Fruit fly (Drosophila melanogaster) whole organism, pupa: ENCODE data around the gene Akr1B.
A peak's percentile ranks its signal among the peaks of the same experiment; 100 is the strongest.

Experiments
- CG10348 ChIP-seq: fragments of 200-800 bp; sonication (Bioruptor generic); IDR thresholded peaks from 2 replicates; pipeline ENCODE4 v1.3.6; 2022; ENCODE audit warnings: missing biosample characterization, missing genetic modification characterization
- CG12605 ChIP-seq: fragments of 200-800 bp; sonication (Bioruptor generic); IDR thresholded peaks from 2 replicates; pipeline ENCODE4 v1.3.6; 2022; ENCODE audit warnings: missing biosample characterization, missing genetic modification characterization
- CG13204 ChIP-seq: fragments of 200-800 bp; sonication (Bioruptor generic); optimal IDR thresholded peaks from 2 replicates; lab custom pipeline; 2018; ENCODE audit warnings: missing biosample characterization, mild to moderate bottlenecking, missing genetic modification characterization, moderate library complexity
- CG14655 ChIP-seq: fragments of 200-800 bp; sonication (Bioruptor generic); optimal IDR thresholded peaks from 3 replicates; lab custom pipeline; 2017; ENCODE audit warnings: mild to moderate bottlenecking, missing biosample characterization, missing genetic modification reagents, missing genetic modification characterization
- CG15710 ChIP-seq: fragments of 200-800 bp; sonication (Bioruptor generic); optimal IDR thresholded peaks from 2 replicates; lab custom pipeline; 2018; ENCODE audit warnings: missing biosample characterization, mild to moderate bottlenecking, missing genetic modification characterization, moderate library complexity
- CG17806 ChIP-seq: fragments of 200-800 bp; sonication (Bioruptor generic); optimal IDR thresholded peaks from 2 replicates; lab custom pipeline; 2018; ENCODE audit warnings: missing biosample characterization, mild to moderate bottlenecking, missing genetic modification characterization, moderate library complexity
- CG32121 ChIP-seq: fragments of 200-800 bp; sonication (Bioruptor generic); IDR thresholded peaks from 2 replicates; pipeline ENCODE4 v1.3.6; 2022; ENCODE audit warnings: missing biosample characterization, missing genetic modification characterization
- CG34367 ChIP-seq: fragments of 200-800 bp; sonication (Bioruptor generic); optimal IDR thresholded peaks from 2 replicates; lab custom pipeline; 2018; ENCODE audit warnings: missing biosample characterization, mild to moderate bottlenecking, missing genetic modification characterization
- CG4496 ChIP-seq: fragments of 200-800 bp; sonication (Bioruptor generic); IDR thresholded peaks from 3 replicates; pipeline ENCODE4 v1.3.6; 2022; ENCODE audit warnings: missing biosample characterization, missing genetic modification characterization
- CG8159 ChIP-seq: fragments of 200-800 bp; sonication (Bioruptor generic); optimal IDR thresholded peaks from 3 replicates; lab custom pipeline; 2018; ENCODE audit warnings: missing biosample characterization, mild to moderate bottlenecking, missing genetic modification characterization, moderate library complexity
- CG8301 ChIP-seq: fragments of 200-800 bp; sonication (Bioruptor generic); optimal IDR thresholded peaks from 2 replicates; lab custom pipeline; 2018; ENCODE audit warnings: missing biosample characterization, mild to moderate bottlenecking, missing genetic modification characterization
- CG9948 ChIP-seq: fragments of 200-800 bp; sonication (Bioruptor generic); optimal IDR thresholded peaks from 2 replicates; lab custom pipeline; 2018; ENCODE audit warnings: missing biosample characterization, mild to moderate bottlenecking, missing genetic modification characterization, moderate library complexity
- D1 ChIP-seq: fragments of 200-800 bp; sonication (Bioruptor generic); optimal IDR thresholded peaks from 2 replicates; lab custom pipeline; 2018; ENCODE audit warnings: missing biosample characterization, mild to moderate bottlenecking, missing genetic modification characterization, moderate library complexity
- EcR ChIP-seq: fragments of 200-800 bp; sonication (Bioruptor generic); optimal IDR thresholded peaks from 3 replicates; lab custom pipeline; 2019; ENCODE audit warnings: missing biosample characterization, missing genetic modification characterization, mild to moderate bottlenecking, moderate library complexity, missing genetic modification reagents
- Ets98B ChIP-seq: fragments of 200-800 bp; sonication (Bioruptor generic); IDR thresholded peaks from 2 replicates; pipeline ENCODE4 v1.3.6; 2022; ENCODE audit warnings: missing biosample characterization, missing genetic modification characterization
- Pif1A ChIP-seq: fragments of 200-800 bp; sonication (Bioruptor generic); optimal IDR thresholded peaks from 3 replicates; lab custom pipeline; 2016; ENCODE audit warnings: missing biosample characterization, missing genetic modification characterization
- Pif1B ChIP-seq: fragments of 200-800 bp; sonication (Bioruptor generic); optimal IDR thresholded peaks from 3 replicates; lab custom pipeline; 2016; ENCODE audit warnings: missing biosample characterization, missing genetic modification characterization
- Snoo ChIP-seq: fragments of 200-800 bp; sonication (Bioruptor generic); optimal IDR thresholded peaks from 3 replicates; lab custom pipeline; 2017; ENCODE audit warnings: missing biosample characterization, mild to moderate bottlenecking, missing genetic modification characterization, inconsistent platforms
- fd96Ca ChIP-seq: fragments of 200-800 bp; sonication (Bioruptor generic); IDR thresholded peaks from 3 replicates; pipeline ENCODE4 v1.3.6; 2022; ENCODE audit warnings: missing biosample characterization, missing genetic modification characterization
- gl ChIP-seq: fragments of 200-800 bp; sonication (Bioruptor generic); optimal IDR thresholded peaks from 2 replicates; lab custom pipeline; 2018; ENCODE audit warnings: missing biosample characterization, mild to moderate bottlenecking, missing genetic modification characterization
- rn ChIP-seq: fragments of 200-800 bp; sonication (Bioruptor generic); IDR thresholded peaks from 2 replicates; pipeline ENCODE4 v1.3.6; 2022; ENCODE audit warnings: missing biosample characterization, missing genetic modification characterization

Gene Akr1B

DNA sequence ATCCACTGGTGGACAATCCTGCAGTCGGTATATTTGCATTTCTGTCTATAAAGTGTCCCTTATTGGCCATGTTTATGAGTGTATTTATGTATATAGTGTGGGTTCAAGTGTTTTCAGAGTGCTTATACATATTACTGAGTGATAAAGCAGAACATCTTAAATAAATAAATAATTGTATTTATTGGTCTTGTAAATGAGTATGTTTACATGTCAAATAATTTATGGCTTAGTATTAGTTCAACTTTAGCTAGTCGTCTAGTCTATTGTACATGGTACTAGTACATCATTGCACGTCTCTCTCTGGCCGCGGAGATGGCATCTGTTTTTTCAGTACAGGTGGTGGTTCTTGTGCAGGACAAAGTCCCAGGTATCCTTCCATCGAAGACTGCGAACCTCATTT, 40.2 kb downstream of the Akr1B start, which contains the start of gene CG32086:
Gene CG32086 (minus strand): TSS at position 101 of the 400 bp plus-strand sequence.
- TF ChIP-seq CG17806 (no peak), CG15710 (tag; lab: Kevin White, UChicago) (no peak), CG8301 (tag; lab: Kevin White, UChicago) (no peak), CG13204 (GFP tag; lab: Kevin White, UChicago) (no peak), Ets98B (GFP tag; lab: Robert Waterston, UW) (no peak), Pif1B (GFP tag; lab: Kevin White, UChicago) (no peak), CG12605 (GFP tag; lab: Robert Waterston, UW) (no peak), CG32121 (no peak), CG8159 (no peak), gl (tag; lab: Kevin White, UChicago) (no peak), CG4496 (GFP tag; lab: Robert Waterston, UW) (no peak), Snoo (tag; lab: Kevin White, UChicago) (no peak), fd96Ca (GFP tag; lab: Robert Waterston, UW) (no peak), D1 (tag; lab: Kevin White, UChicago) (no peak), rn (GFP tag; lab: Robert Waterston, UW) (no peak), CG10348 (GFP tag; lab: Robert Waterston, UW) (no peak), EcR (no peak)

DNA sequence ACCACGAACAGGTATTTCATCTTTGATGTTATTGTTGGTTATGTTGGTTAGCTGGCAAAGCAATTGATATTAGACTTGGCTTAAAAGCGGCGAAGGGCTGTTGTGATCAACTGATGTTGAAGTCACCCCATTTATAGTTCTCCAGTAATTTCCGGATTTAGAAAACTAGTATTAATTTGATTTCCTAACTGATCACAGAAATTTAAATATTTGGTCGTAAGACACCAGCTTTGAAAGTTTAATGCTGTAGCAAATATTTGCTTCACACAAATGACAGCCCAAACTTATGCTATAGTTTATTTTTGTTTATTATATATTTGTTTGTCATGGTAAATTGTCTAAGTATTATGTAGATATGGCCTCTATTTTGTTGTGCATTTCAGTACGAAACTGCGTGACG, 42.1 kb downstream of the Akr1B start, which contains the start of gene CG33269:
Gene CG33269 (minus strand): TSS at position 101 of the 400 bp plus-strand sequence.
- no peak for TF ChIP-seq rn (GFP tag; lab: Robert Waterston, UW)
- no peak for TF ChIP-seq fd96Ca (GFP tag; lab: Robert Waterston, UW)
- TF ChIP-seq CG15710 (tag; lab: Kevin White, UChicago): no peak
- no peak for TF ChIP-seq CG9948
- TF ChIP-seq Ets98B (GFP tag; lab: Robert Waterston, UW): no peak
- no peak for TF ChIP-seq CG12605 (GFP tag; lab: Robert Waterston, UW)
- no peak for TF ChIP-seq CG10348 (GFP tag; lab: Robert Waterston, UW)
- no peak for TF ChIP-seq CG13204 (GFP tag; lab: Kevin White, UChicago)
- no peak for TF ChIP-seq CG14655
- TF ChIP-seq, all 21 proteins: peak for 0

DNA sequence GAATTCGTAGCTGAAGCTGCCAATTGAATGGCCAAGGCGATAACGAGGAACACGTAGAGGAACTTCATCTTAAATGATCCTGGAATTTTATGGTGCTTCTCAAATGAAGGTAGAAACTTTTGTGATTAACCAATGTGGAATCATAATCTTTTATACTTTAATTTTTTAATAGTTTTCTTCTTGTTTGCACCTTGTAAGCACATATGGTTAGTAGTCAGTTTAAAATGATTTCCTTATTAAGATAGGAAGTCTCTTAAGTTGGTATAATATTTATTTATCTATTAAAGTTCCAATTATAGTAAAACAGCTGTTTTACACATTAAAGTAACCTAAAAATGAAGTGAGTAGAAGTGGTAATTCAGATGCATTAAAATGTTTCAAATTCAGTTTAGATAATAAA, 43.3 kb downstream of the Akr1B start, which contains the start of gene CG43391:
Gene CG43391 (minus strand): TSS at position 101 of the 400 bp plus-strand sequence.
- TF ChIP-seq CG32121: no peak
- no peak for TF ChIP-seq CG12605 (GFP tag; lab: Robert Waterston, UW)
- TF ChIP-seq CG17806: no peak
- no peak for TF ChIP-seq CG9948

DNA sequence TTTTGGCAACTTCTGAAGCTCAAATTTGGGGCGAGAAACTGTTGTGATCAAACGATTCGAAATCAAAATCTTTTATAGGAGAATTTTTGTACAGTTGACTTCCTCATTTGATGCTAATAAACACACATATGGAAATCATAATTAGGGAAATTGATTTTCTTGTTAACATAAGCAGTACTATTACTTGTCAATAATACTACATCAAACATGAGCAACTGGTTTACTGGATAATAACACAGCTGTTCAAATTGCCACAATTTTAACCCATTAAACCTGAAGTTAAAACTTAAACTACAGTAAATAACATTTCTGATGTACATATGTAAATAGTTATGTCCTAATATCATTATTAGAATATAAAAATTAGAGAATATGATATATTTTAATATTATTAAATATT, 44.3 kb downstream of the Akr1B start, which contains the start of gene CG43390:
Gene CG43390 (minus strand): TSS at position 32 of the 400 bp plus-strand sequence.
- TF ChIP-seq CG12605 (GFP tag; lab: Robert Waterston, UW): no peak
- TF ChIP-seq D1 (tag; lab: Kevin White, UChicago): no peak
- TF ChIP-seq Snoo (tag; lab: Kevin White, UChicago): no peak
- no peak for TF ChIP-seq rn (GFP tag; lab: Robert Waterston, UW)
- TF ChIP-seq Ets98B (GFP tag; lab: Robert Waterston, UW): no peak
- TF ChIP-seq gl (tag; lab: Kevin White, UChicago): no peak
- TF ChIP-seq fd96Ca (GFP tag; lab: Robert Waterston, UW): no peak
- no peak for TF ChIP-seq CG8159

DNA sequence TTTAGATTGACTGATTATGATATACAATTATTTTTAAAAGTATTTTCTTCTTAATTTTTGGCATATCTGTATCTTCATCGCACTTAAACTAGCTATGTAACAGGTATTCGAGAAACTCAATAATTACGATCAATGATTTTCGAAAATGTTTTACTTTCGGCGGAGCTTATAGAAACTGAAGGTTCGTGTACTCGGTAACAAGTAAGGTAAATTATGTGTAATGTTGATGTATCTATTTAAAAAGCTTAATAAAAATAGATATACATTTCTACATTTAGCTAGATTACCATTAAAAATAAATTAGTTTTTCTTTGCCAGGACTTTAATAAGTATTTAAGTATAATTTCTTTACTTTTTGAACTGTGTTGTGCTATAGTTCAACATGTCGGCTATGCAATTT, 45.3 kb downstream of the Akr1B start:
- peak; percentile 70 for TF ChIP-seq D1 (tag; lab: Kevin White, UChicago)
- no peak for TF ChIP-seq CG8159

DNA sequence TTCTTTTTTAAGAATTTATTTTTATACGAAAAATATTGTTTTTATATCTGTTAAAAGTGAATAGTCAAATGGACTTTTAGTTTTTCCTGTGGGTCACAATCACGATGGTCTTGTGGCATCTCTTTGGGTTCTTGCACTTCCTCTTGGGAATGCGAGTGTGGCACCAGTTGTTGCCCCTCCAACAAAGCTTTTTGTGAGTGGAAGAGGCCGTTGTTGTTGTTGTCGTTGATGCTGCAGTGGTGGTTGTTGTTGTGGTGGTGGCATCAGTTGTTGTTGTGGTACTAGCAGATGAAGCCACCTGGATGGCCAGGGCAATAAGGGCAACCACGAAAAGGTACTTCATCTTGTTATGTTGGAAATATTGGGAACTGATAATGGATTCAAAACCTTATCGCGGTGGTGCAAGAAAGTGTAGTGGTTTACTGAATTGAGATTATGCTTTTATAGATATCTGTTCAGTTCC, 45.9 kb downstream of the Akr1B start, which contains the start of gene CG33270:
Gene CG33270 (minus strand): TSS at position 413 of the 463 bp plus-strand sequence.
- TF ChIP-seq D1 (tag; lab: Kevin White, UChicago): no peak
- TF ChIP-seq EcR: no peak
- TF ChIP-seq fd96Ca (GFP tag; lab: Robert Waterston, UW): no peak
- no peak for TF ChIP-seq CG8301 (tag; lab: Kevin White, UChicago)
- no peak for TF ChIP-seq CG34367 (tag; lab: Kevin White, UChicago)
- no peak for TF ChIP-seq Pif1A (GFP tag; lab: Kevin White, UChicago)
- no peak for TF ChIP-seq CG10348 (GFP tag; lab: Robert Waterston, UW)
- TF ChIP-seq gl (tag; lab: Kevin White, UChicago): no peak
- TF ChIP-seq CG17806: no peak
- TF ChIP-seq CG8159: no peak
- no peak for TF ChIP-seq CG9948
- TF ChIP-seq, all 21 proteins: peak for 0

DNA sequence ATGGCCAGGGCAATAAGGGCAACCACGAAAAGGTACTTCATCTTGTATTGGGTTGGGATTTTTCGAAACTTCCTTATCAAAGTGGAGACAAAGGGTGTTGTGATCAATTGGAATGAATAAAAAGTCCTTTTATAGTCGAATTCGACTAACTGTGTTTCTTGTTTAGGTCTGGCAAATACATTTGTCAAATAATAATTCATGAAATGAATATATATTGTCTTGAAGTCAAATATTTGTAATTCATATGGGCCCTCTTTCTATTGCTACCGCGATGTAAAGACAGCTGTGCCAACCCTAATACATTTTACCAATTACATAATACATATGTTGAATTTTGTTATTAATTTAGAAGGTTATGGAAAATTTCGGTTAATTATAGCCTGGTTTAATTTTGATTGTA, 46.8 kb downstream of the Akr1B start, which contains the start of gene CG33271:
Gene CG33271 (minus strand): TSS at position 101 of the 400 bp plus-strand sequence.
- TF ChIP-seq CG17806: no peak
- TF ChIP-seq CG10348 (GFP tag; lab: Robert Waterston, UW): no peak
- TF ChIP-seq D1 (tag; lab: Kevin White, UChicago): no peak
- no peak for TF ChIP-seq CG14655
- no peak for TF ChIP-seq gl (tag; lab: Kevin White, UChicago)
- TF ChIP-seq CG8301 (tag; lab: Kevin White, UChicago): no peak
- TF ChIP-seq CG34367 (tag; lab: Kevin White, UChicago): no peak
- TF ChIP-seq Pif1B (GFP tag; lab: Kevin White, UChicago): no peak
- TF ChIP-seq rn (GFP tag; lab: Robert Waterston, UW): no peak
- no peak for TF ChIP-seq CG13204 (GFP tag; lab: Kevin White, UChicago)
- no peak for TF ChIP-seq Pif1A (GFP tag; lab: Kevin White, UChicago)
